Fruit fly (Drosophila melanogaster) whole organism, embryonic: Measurements from ENCODE around the gene CG9360.

ENCODE experiments used
- C15 ChIP-seq: fragments of 200-800 bp; sonication (Bioruptor generic); IDR thresholded peaks from 3 replicates; pipeline ENCODE4 v1.3.6; 2022; ENCODE audit warnings: missing biosample characterization, missing genetic modification characterization
- CG12104 ChIP-seq: fragments of 200-800 bp; sonication (Bioruptor generic); optimal IDR thresholded peaks from 3 replicates; lab custom pipeline; 2016; ENCODE audit warnings: missing biosample characterization, missing genetic modification characterization
- CG12219 ChIP-seq: fragments of 200-800 bp; sonication (Bioruptor generic); optimal IDR thresholded peaks from 3 replicates; lab custom pipeline; 2018; ENCODE audit warnings: missing biosample characterization, mild to moderate bottlenecking, missing genetic modification characterization
- CG13424 ChIP-seq: fragments of 200-800 bp; sonication (Bioruptor generic); optimal IDR thresholded peaks from 2 replicates; lab custom pipeline; 2019; ENCODE audit warnings: missing biosample characterization, mild to moderate bottlenecking, missing genetic modification characterization, moderate library complexity
- CG15073 ChIP-seq: fragments of 200-800 bp; sonication (Bioruptor generic); optimal IDR thresholded peaks from 2 replicates; lab custom pipeline; 2016; ENCODE audit warnings: missing biosample characterization, missing genetic modification characterization
- CG15479 ChIP-seq: fragments of 200-800 bp; sonication (Bioruptor generic); optimal IDR thresholded peaks from 3 replicates; lab custom pipeline; 2019; ENCODE audit warnings: missing biosample characterization, mild to moderate bottlenecking, missing genetic modification characterization, moderate library complexity
- CG1603 ChIP-seq: fragments of 200-800 bp; sonication (Bioruptor generic); optimal IDR thresholded peaks from 2 replicates; lab custom pipeline; 2019; ENCODE audit warnings: missing biosample characterization, mild to moderate bottlenecking, missing genetic modification characterization, moderate library complexity
- CG16863 ChIP-seq: fragments of 200-800 bp; sonication (Bioruptor generic); optimal IDR thresholded peaks from 3 replicates; lab custom pipeline; 2016; ENCODE audit warnings: missing biosample characterization, missing genetic modification characterization
- CG17328 ChIP-seq: fragments of 200-800 bp; sonication (Bioruptor generic); IDR thresholded peaks from 2 replicates; pipeline ENCODE4 v1.3.6; 2022; ENCODE audit warnings: missing biosample characterization, missing genetic modification characterization
- CG17802 ChIP-seq: fragments of 200-800 bp; sonication (Bioruptor generic); optimal IDR thresholded peaks from 2 replicates; lab custom pipeline; 2018; ENCODE audit warnings: missing biosample characterization, mild to moderate bottlenecking, missing genetic modification characterization, moderate library complexity
- CG2116 ChIP-seq: fragments of 200-800 bp; sonication (Bioruptor generic); optimal IDR thresholded peaks from 3 replicates; lab custom pipeline; 2018; ENCODE audit warnings: missing biosample characterization, mild to moderate bottlenecking, missing genetic modification characterization
- CG2202 ChIP-seq: fragments of 200-800 bp; sonication (Bioruptor generic); optimal IDR thresholded peaks from 2 replicates; lab custom pipeline; 2018; ENCODE audit warnings: missing biosample characterization, mild to moderate bottlenecking, missing genetic modification characterization
- CG33557 ChIP-seq: fragments of 200-800 bp; sonication (Bioruptor generic); optimal IDR thresholded peaks from 2 replicates; lab custom pipeline; 2019; ENCODE audit warnings: missing biosample characterization, mild to moderate bottlenecking, missing genetic modification characterization, moderate library complexity
- CG7357 ChIP-seq: fragments of 200-800 bp; sonication (Bioruptor generic); IDR thresholded peaks from 3 replicates; pipeline ENCODE4 v1.3.6; 2022; ENCODE audit warnings: missing biosample characterization, missing genetic modification characterization
- CG7839 ChIP-seq: fragments of 200-800 bp; sonication (Bioruptor generic); optimal IDR thresholded peaks from 3 replicates; lab custom pipeline; 2018; ENCODE audit warnings: missing biosample characterization, mild to moderate bottlenecking, missing genetic modification characterization, moderate library complexity
- CG8944 ChIP-seq: fragments of 200-800 bp; sonication (Bioruptor generic); optimal IDR thresholded peaks from 3 replicates; lab custom pipeline; 2016; ENCODE audit warnings: missing biosample characterization, missing genetic modification characterization
- CG9437 ChIP-seq: fragments of 200-800 bp; sonication (Bioruptor generic); optimal IDR thresholded peaks from 2 replicates; lab custom pipeline; 2018; ENCODE audit warnings: missing biosample characterization, mild to moderate bottlenecking, missing genetic modification characterization
- CTCF ChIP-seq: fragments of 200-800 bp; sonication (Bioruptor generic); optimal IDR thresholded peaks from 2 replicates; lab custom pipeline; 2017; ENCODE audit warnings: missing biosample characterization, mild to moderate bottlenecking, missing genetic modification characterization, moderate library complexity
- Fer2 ChIP-seq: fragments of 200-800 bp; sonication (Bioruptor generic); optimal IDR thresholded peaks from 2 replicates; lab custom pipeline; 2018; ENCODE audit warnings: missing biosample characterization, mild to moderate bottlenecking, missing genetic modification characterization, moderate library complexity
- HHEX ChIP-seq: fragments of 200-800 bp; sonication (Bioruptor generic); optimal IDR thresholded peaks from 3 replicates; lab custom pipeline; 2017; ENCODE audit warnings: missing biosample characterization, mild to moderate bottlenecking, missing genetic modification characterization, missing genetic modification reagents
- HLH54F ChIP-seq: fragments of 200-800 bp; sonication (Bioruptor generic); optimal IDR thresholded peaks from 3 replicates; lab custom pipeline; 2016; ENCODE audit warnings: missing biosample characterization, missing genetic modification characterization
- HLHmδ ChIP-seq: fragments of 200-800 bp; sonication (Bioruptor generic); optimal IDR thresholded peaks from 2 replicates; lab custom pipeline; 2018; ENCODE audit warnings: missing biosample characterization, mild to moderate bottlenecking, missing genetic modification characterization, moderate library complexity
- Nf-YC ChIP-seq: fragments of 200-800 bp; optimal IDR thresholded peaks from 3 replicates; lab custom pipeline; 2019; ENCODE audit warnings: missing biosample characterization, mild to moderate bottlenecking, missing genetic modification characterization, moderate library complexity
- Six4 ChIP-seq: fragments of 200-800 bp; sonication (Bioruptor generic); optimal IDR thresholded peaks from 2 replicates; lab custom pipeline; 2016; ENCODE audit warnings: missing biosample characterization, missing genetic modification characterization
- Sry-β ChIP-seq: fragments of 200-800 bp; sonication (Bioruptor generic); optimal IDR thresholded peaks from 2 replicates; lab custom pipeline; 2018; ENCODE audit warnings: missing biosample characterization, mild to moderate bottlenecking, missing genetic modification characterization, moderate library complexity
- Stat92E ChIP-seq, 3 experiments: fragments of >200 bp in 2 of 3; fragments of 200-800 bp in 1 of 3; sonication (Bioruptor generic) in 1 of 3; optimal IDR thresholded peaks; 2 replicates each; lab custom pipeline; 2017 to 2019; ENCODE audit warnings: missing biosample characterization in 3 of 3, missing genetic modification characterization in 3 of 3, mild to moderate bottlenecking in 1 of 3, moderate library complexity in 1 of 3
- ac ChIP-seq: fragments of 200-800 bp; sonication (Bioruptor generic); optimal IDR thresholded peaks from 3 replicates; lab custom pipeline; 2017; ENCODE audit warnings: missing biosample characterization, mild to moderate bottlenecking, missing genetic modification characterization
- bab2 ChIP-seq: fragments of 200-800 bp; sonication (Bioruptor generic); optimal IDR thresholded peaks from 2 replicates; lab custom pipeline; 2016; ENCODE audit warnings: missing biosample characterization, missing genetic modification characterization
- bcd ChIP-seq: fragments of 200-800 bp; sonication (Bioruptor generic); optimal IDR thresholded peaks from 2 replicates; lab custom pipeline; 2017; ENCODE audit warnings: missing biosample characterization, mild to moderate bottlenecking, missing genetic modification characterization
- bowl ChIP-seq: fragments of 200-800 bp; sonication (Bioruptor generic); IDR thresholded peaks from 2 replicates; pipeline ENCODE4 v1.3.6; 2022; ENCODE audit warnings: missing biosample characterization, missing genetic modification characterization
- br ChIP-seq: fragments of >200 bp; optimal IDR thresholded peaks from 2 replicates; lab custom pipeline; 2017
- cato ChIP-seq: fragments of 200-800 bp; sonication (Bioruptor generic); optimal IDR thresholded peaks from 2 replicates; lab custom pipeline; 2016; ENCODE audit warnings: missing biosample characterization, missing genetic modification characterization, borderline replicate concordance
- chm ChIP-seq: fragments of 200-800 bp; sonication (Bioruptor generic); IDR thresholded peaks from 2 replicates; pipeline ENCODE4 v1.3.6; 2022; ENCODE audit warnings: missing biosample characterization, missing genetic modification characterization
- crc ChIP-seq: fragments of 200-800 bp; sonication (Bioruptor generic); optimal IDR thresholded peaks from 2 replicates; lab custom pipeline; 2016; ENCODE audit warnings: missing biosample characterization, missing genetic modification characterization
- da ChIP-seq: fragments of 200-800 bp; sonication (Bioruptor generic); optimal IDR thresholded peaks from 2 replicates; lab custom pipeline; 2016; ENCODE audit warnings: missing biosample characterization, missing genetic modification characterization
- dysf ChIP-seq: fragments of 200-800 bp; sonication (Bioruptor generic); IDR thresholded peaks from 3 replicates; pipeline ENCODE4 v1.3.6; 2022; ENCODE audit warnings: missing biosample characterization, missing genetic modification characterization
- fd96Cb ChIP-seq: fragments of 200-800 bp; sonication (Bioruptor generic); optimal IDR thresholded peaks from 2 replicates; lab custom pipeline; 2018; ENCODE audit warnings: missing biosample characterization, mild to moderate bottlenecking, missing genetic modification characterization, moderate library complexity
- fru ChIP-seq: fragments of >200 bp; optimal IDR thresholded peaks from 2 replicates; lab custom pipeline; 2017
- ftz-f1 ChIP-seq: fragments of 200-800 bp; sonication (Bioruptor generic); optimal IDR thresholded peaks from 2 replicates; lab custom pipeline; 2016; ENCODE audit warnings: missing biosample characterization, missing genetic modification characterization
- hbn ChIP-seq: fragments of 200-800 bp; sonication (Bioruptor generic); IDR thresholded peaks from 2 replicates; pipeline ENCODE4 v1.3.6; 2022; ENCODE audit warnings: missing biosample characterization, missing genetic modification characterization; ENCODE audit not compliant: partially characterized antibody
- insv ChIP-seq, 2 experiments: fragments of 200-800 bp; sonication (Bioruptor generic); optimal IDR thresholded peaks; 3 replicates each; lab custom pipeline; 2016 to 2018; ENCODE audit warnings: missing biosample characterization in 2 of 2, missing genetic modification characterization in 2 of 2
- jigr1 ChIP-seq: fragments of 200-800 bp; sonication (Bioruptor generic); IDR thresholded peaks from 3 replicates; pipeline ENCODE4 v1.3.6; 2022; ENCODE audit warnings: missing biosample characterization, missing genetic modification characterization
- lbe ChIP-seq: fragments of 200-800 bp; sonication (Bioruptor generic); optimal IDR thresholded peaks from 2 replicates; lab custom pipeline; 2016; ENCODE audit warnings: missing biosample characterization, mild to moderate bottlenecking, missing genetic modification characterization
- nau ChIP-seq: fragments of 200-800 bp; sonication (Bioruptor generic); optimal IDR thresholded peaks from 3 replicates; lab custom pipeline; 2017; ENCODE audit warnings: missing biosample characterization, mild to moderate bottlenecking, missing genetic modification characterization, missing genetic modification reagents
- org-1 ChIP-seq: fragments of 200-800 bp; sonication (Bioruptor generic); optimal IDR thresholded peaks from 2 replicates; lab custom pipeline; 2017; ENCODE audit warnings: missing biosample characterization, missing genetic modification characterization
- psq ChIP-seq: fragments of 200-800 bp; sonication (Bioruptor generic); optimal IDR thresholded peaks from 2 replicates; lab custom pipeline; 2017; ENCODE audit warnings: missing biosample characterization, missing genetic modification characterization
- so ChIP-seq: fragments of 200-800 bp; sonication (Bioruptor generic); IDR thresholded peaks from 3 replicates; pipeline ENCODE4 v1.3.6; 2022; ENCODE audit warnings: missing biosample characterization, missing genetic modification characterization
- ttk ChIP-seq: fragments of 200-800 bp; sonication (Bioruptor generic); IDR thresholded peaks from 2 replicates; pipeline ENCODE4 v2.1.2; 2022; ENCODE audit warnings: missing biosample characterization, missing genetic modification characterization
- usp ChIP-seq: fragments of >200 bp; optimal IDR thresholded peaks from 2 replicates; lab custom pipeline; 2017; ENCODE audit warnings: missing biosample characterization, missing genetic modification characterization
- vnd ChIP-seq: fragments of 200-800 bp; sonication (Bioruptor generic); IDR thresholded peaks from 3 replicates; pipeline ENCODE4 v1.3.6; 2022; ENCODE audit warnings: missing biosample characterization, missing genetic modification characterization; ENCODE audit not compliant: partially characterized antibody
- vvl ChIP-seq: fragments of 200-800 bp; sonication (Bioruptor generic); IDR thresholded peaks from 2 replicates; pipeline ENCODE4 v1.3.6; 2022; ENCODE audit warnings: missing biosample characterization, missing genetic modification characterization

Gene CG9360

DNA sequence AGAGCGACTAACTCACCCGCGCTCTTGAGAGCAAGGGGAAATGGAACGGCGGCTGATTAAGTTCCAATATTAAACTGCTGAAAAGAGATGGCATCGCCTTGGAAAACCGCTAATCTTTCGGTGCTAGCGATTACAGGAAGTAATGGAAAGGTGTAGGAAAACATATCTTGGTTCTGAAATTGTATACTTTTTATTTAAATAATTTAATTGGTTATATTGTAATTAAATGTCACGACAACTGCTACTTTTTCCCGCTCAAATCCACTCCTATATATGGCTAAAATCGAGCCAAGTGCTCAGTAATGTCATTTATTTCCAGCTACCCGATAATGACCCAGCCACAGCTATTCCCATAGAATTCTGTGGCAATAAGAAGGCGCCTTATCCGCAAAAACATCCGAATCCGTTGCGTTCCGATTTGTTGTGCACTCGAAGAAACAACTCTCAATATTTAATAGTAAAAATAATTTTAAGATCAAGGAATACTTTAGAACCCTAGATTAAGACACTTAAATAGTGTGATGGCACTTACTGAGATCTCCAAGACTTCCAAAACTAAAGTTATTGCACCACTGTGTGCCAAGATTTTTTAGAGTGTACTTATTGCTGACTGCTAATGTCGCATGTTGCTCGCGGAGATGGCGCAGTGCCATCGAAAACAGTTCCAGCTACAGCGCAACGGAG lies 23.9 kb upstream of the CG9360 start (continued):
- TF ChIP-seq nau (GFP tag; lab: Kevin White, UChicago) = peak; percentile 60
- peak; percentile 61 for TF ChIP-seq bab2 (GFP tag; lab: Kevin White, UChicago)
- TF ChIP-seq CG12104 (GFP tag; lab: Kevin White, UChicago) = peak; percentile 42
- no peak for TF ChIP-seq Stat92E (GFP tag; optimal IDR thresholded peaks at IDR 0.05; lab: Kevin White, UChicago)
- no peak for TF ChIP-seq psq
- TF ChIP-seq fru (lab: Kevin White, UChicago) = no peak
- no peak for TF ChIP-seq insv (GFP tag; optimal IDR thresholded peaks at IDR 0.05; lab: Kevin White, UChicago)
- peak; percentile 72 for TF ChIP-seq chm (GFP tag; lab: Robert Waterston, UW)
- TF ChIP-seq vvl (GFP tag; lab: Robert Waterston, UW) = peak; percentile 85
- peak; percentile 20 for TF ChIP-seq CG2116 (GFP tag; lab: Kevin White, UChicago)
- peak; percentile 40 for TF ChIP-seq CG9437 (GFP tag; lab: Kevin White, UChicago)
- no peak for TF ChIP-seq jigr1 (GFP tag; lab: Robert Waterston, UW)
- peak; percentile 64 for TF ChIP-seq lbe (GFP tag; lab: Kevin White, UChicago)
- TF ChIP-seq HHEX (GFP tag; lab: Kevin White, UChicago) = peak; percentile 76
- TF ChIP-seq Nf-YC (tag; lab: Kevin White, UChicago) = no peak
- TF ChIP-seq bcd (GFP tag; lab: Kevin White, UChicago) = peak; percentile 77
- peak; percentile 63; the same call in 1 of the 3 replicates for TF ChIP-seq so (GFP tag; lab: Robert Waterston, UW)
- TF ChIP-seq CG16863 = peak; percentile 55
- TF ChIP-seq CG7839 = peak; percentile 81
- no peak for TF ChIP-seq CG15073 (GFP tag; lab: Kevin White, UChicago)
- peak; percentile 9 for TF ChIP-seq CTCF
- TF ChIP-seq CG15479 = peak; percentile 14
- TF ChIP-seq fd96Cb (tag; lab: Kevin White, UChicago) = peak; percentile 64
- TF ChIP-seq CG17328 = peak; percentile 76
- TF ChIP-seq crc (GFP tag; lab: Kevin White, UChicago) = no peak
- no peak for TF ChIP-seq da (GFP tag; lab: Kevin White, UChicago)
- peak; percentile 64 for TF ChIP-seq org-1 (GFP tag; lab: Kevin White, UChicago)
- peak; percentile 70 for TF ChIP-seq CG1603 (tag; lab: Kevin White, UChicago)
- no peak for TF ChIP-seq HLHmδ (GFP tag; lab: Kevin White, UChicago)
- TF ChIP-seq ac (GFP tag; lab: Kevin White, UChicago) = no peak
- peak; percentile 73 for TF ChIP-seq CG13424
- TF ChIP-seq ftz-f1 (GFP tag; lab: Kevin White, UChicago) = no peak
- peak; percentile 10 for TF ChIP-seq Six4 (GFP tag; lab: Kevin White, UChicago)
- TF ChIP-seq hbn (GFP tag; lab: Robert Waterston, UW) = no peak
- no peak for TF ChIP-seq br (lab: Kevin White, UChicago)
- TF ChIP-seq CG33557 (GFP tag; lab: Kevin White, UChicago) = no peak
- no peak for TF ChIP-seq CG2202
- peak; percentile 82 for TF ChIP-seq dysf
- TF ChIP-seq C15 (GFP tag; lab: Robert Waterston, UW) = no peak
- peak; percentile 38 for TF ChIP-seq HLH54F (GFP tag; lab: Kevin White, UChicago)
- TF ChIP-seq usp = no peak
- TF ChIP-seq Sry-β (GFP tag; lab: Kevin White, UChicago) = peak; percentile 84
- no peak for TF ChIP-seq vnd (GFP tag; lab: Robert Waterston, UW)
- peak; percentile 28 for TF ChIP-seq CG8944
- peak; percentile 67 for TF ChIP-seq CG12219 (GFP tag; lab: Kevin White, UChicago)
- TF ChIP-seq CG7357 (GFP tag; lab: Robert Waterston, UW) = no peak
- TF ChIP-seq ttk (GFP tag; lab: Robert Waterston, UW) = peak; percentile 46; the same call in 1 of the 2 replicates
- TF ChIP-seq bowl = peak; percentile 62; the same call in 1 of the 2 replicates
- TF ChIP-seq cato (GFP tag; lab: Kevin White, UChicago) = peak; percentile 8
- peak; percentile 32 for TF ChIP-seq CG17802 (tag; lab: Kevin White, UChicago)
- peak; percentile 3 for TF ChIP-seq Fer2 (tag; lab: Kevin White, UChicago)
